Worm (Caenorhabditis elegans) whole organism, young adult: ENCODE measurements around the gene T28F3.11.
A peak's percentile ranks its signal among the peaks of the same experiment; 100 is the strongest.

ENCODE experiments used
- C17E4.6 ChIP-seq: fragments of 200-800 bp; sonication (Bioruptor generic); IDR thresholded peaks from 2 replicates; pipeline ENCODE4 v1.3.6; 2022; ENCODE audit warnings: missing genetic modification reagents, missing genetic modification characterization, missing compliant biosample characterization
- F10E7.11 ChIP-seq: sonication (generic microtip); optimal IDR thresholded peaks from 2 replicates; lab custom pipeline; 2017; ENCODE audit warnings: mild to moderate bottlenecking, missing genetic modification characterization, moderate library complexity, missing compliant biosample characterization
- F22D6.2 ChIP-seq: sonication (generic microtip); optimal IDR thresholded peaks from 2 replicates; lab custom pipeline; 2016; ENCODE audit warnings: mild to moderate bottlenecking, missing genetic modification characterization, missing compliant biosample characterization
- F23B12.7 ChIP-seq: sonication (generic microtip); optimal IDR thresholded peaks from 2 replicates; lab custom pipeline; 2017; ENCODE audit warnings: missing genetic modification characterization, mild to moderate bottlenecking, missing compliant biosample characterization, antibody characterized with exemption, moderate library complexity; ENCODE audit not compliant: insufficient read depth
- F39B2.1 ChIP-seq: fragments of 200-800 bp; sonication (Bioruptor generic); IDR thresholded peaks from 2 replicates; pipeline ENCODE4 v1.3.6; 2022; ENCODE audit warnings: missing genetic modification reagents, missing genetic modification characterization, missing compliant biosample characterization
- F52B5.7 ChIP-seq: sonication (generic microtip); optimal IDR thresholded peaks from 2 replicates; lab custom pipeline; 2016; ENCODE audit warnings: mild to moderate bottlenecking, missing genetic modification characterization, missing compliant biosample characterization
- K12H6.12 ChIP-seq: fragments of 200-800 bp; sonication (Bioruptor generic); optimal IDR thresholded peaks from 2 replicates; lab custom pipeline; 2018; ENCODE audit warnings: mild to moderate bottlenecking, missing genetic modification characterization, missing compliant biosample characterization
- T07F8.4 ChIP-seq: sonication (generic microtip); optimal IDR thresholded peaks from 2 replicates; lab custom pipeline; 2016; ENCODE audit warnings: mild to moderate bottlenecking, missing genetic modification characterization, moderate library complexity, missing compliant biosample characterization
- T26A5.8 ChIP-seq: sonication (generic microtip); optimal IDR thresholded peaks from 2 replicates; lab custom pipeline; 2016; ENCODE audit warnings: missing genetic modification characterization, missing compliant biosample characterization
- Y53F4B.3 ChIP-seq: fragments of 200-800 bp; sonication (Bioruptor generic); IDR thresholded peaks from 2 replicates; pipeline ENCODE4 v1.3.6; 2022; ENCODE audit warnings: missing genetic modification reagents, missing genetic modification characterization, missing compliant biosample characterization
- Y56A3A.18 ChIP-seq: fragments of 200-800 bp; sonication (Bioruptor generic); IDR thresholded peaks from 2 replicates; pipeline ENCODE4 v1.3.6; 2022; ENCODE audit warnings: missing genetic modification reagents, missing genetic modification characterization, missing compliant biosample characterization
- Y79H2A.3 ChIP-seq: fragments of 200-800 bp; sonication (Bioruptor generic); conservative IDR thresholded peaks from 2 replicates; pipeline ENCODE4 v1.3.6; 2022; ENCODE audit warnings: missing genetic modification reagents, missing genetic modification characterization, missing compliant biosample characterization
- ZK185.1 ChIP-seq: sonication (generic microtip); optimal IDR thresholded peaks from 2 replicates; lab custom pipeline; 2016; ENCODE audit warnings: mild to moderate bottlenecking, missing genetic modification characterization, missing compliant biosample characterization; ENCODE audit not compliant: poor library complexity, severe bottlenecking
- aptf-3 ChIP-seq: fragments of 200-800 bp; sonication (Bioruptor generic); IDR thresholded peaks from 2 replicates; pipeline ENCODE4 v1.3.6; 2022; ENCODE audit warnings: missing genetic modification characterization, missing compliant biosample characterization
- athp-1 ChIP-seq: sonication (generic microtip); optimal IDR thresholded peaks from 2 replicates; lab custom pipeline; 2017; ENCODE audit warnings: mild to moderate bottlenecking, missing genetic modification characterization, missing compliant biosample characterization
- attf-3 ChIP-seq: fragments of 200-800 bp; sonication (Bioruptor generic); conservative IDR thresholded peaks from 2 replicates; pipeline ENCODE4 v1.3.6; 2022; ENCODE audit warnings: missing genetic modification reagents, missing genetic modification characterization, missing compliant biosample characterization
- attf-6 ChIP-seq: fragments of 200-800 bp; sonication (Bioruptor generic); IDR thresholded peaks from 2 replicates; pipeline ENCODE4 v1.3.6; 2022; ENCODE audit warnings: missing genetic modification reagents, missing genetic modification characterization, missing compliant biosample characterization
- ccch-3 ChIP-seq: fragments of 200-800 bp; sonication (Bioruptor generic); optimal IDR thresholded peaks from 2 replicates; lab custom pipeline; 2018; ENCODE audit warnings: mild to moderate bottlenecking, missing genetic modification characterization, missing compliant biosample characterization
- cebp-2 ChIP-seq: fragments of 200-800 bp; sonication (Bioruptor generic); IDR thresholded peaks from 2 replicates; pipeline ENCODE4 v1.3.6; 2022; ENCODE audit warnings: missing genetic modification characterization, missing compliant biosample characterization
- ceh-100 ChIP-seq: fragments of 200-800 bp; sonication (Bioruptor generic); IDR thresholded peaks from 2 replicates; pipeline ENCODE4 v1.3.6; 2022; ENCODE audit warnings: missing genetic modification reagents, missing genetic modification characterization, missing compliant biosample characterization
- ceh-27 ChIP-seq: fragments of 200-800 bp; sonication (Bioruptor generic); optimal IDR thresholded peaks from 2 replicates; lab custom pipeline; 2018; ENCODE audit warnings: mild to moderate bottlenecking, missing genetic modification characterization, moderate library complexity, missing compliant biosample characterization
- ceh-40 ChIP-seq: fragments of 200-800 bp; sonication (Bioruptor generic); IDR thresholded peaks from 2 replicates; pipeline ENCODE4 v1.3.6; 2022; ENCODE audit warnings: missing genetic modification characterization, missing compliant biosample characterization
- ceh-58 ChIP-seq: fragments of 200-800 bp; sonication (Bioruptor generic); IDR thresholded peaks from 2 replicates; pipeline ENCODE4 v1.3.6; 2022; ENCODE audit warnings: missing genetic modification characterization, missing compliant biosample characterization
- ceh-91 ChIP-seq: fragments of 200-800 bp; sonication (Bioruptor generic); IDR thresholded peaks from 2 replicates; pipeline ENCODE4 v1.3.6; 2022; ENCODE audit warnings: missing genetic modification reagents, missing genetic modification characterization, missing compliant biosample characterization
- chd-7 ChIP-seq: sonication (generic microtip); optimal IDR thresholded peaks from 2 replicates; lab custom pipeline; 2016; ENCODE audit warnings: mild to moderate bottlenecking, missing genetic modification characterization, moderate library complexity, missing compliant biosample characterization
- dpff-1 ChIP-seq: sonication (generic microtip); optimal IDR thresholded peaks from 2 replicates; lab custom pipeline; 2017; ENCODE audit warnings: mild to moderate bottlenecking, missing genetic modification characterization, missing compliant biosample characterization
- egrh-3 ChIP-seq: fragments of 200-800 bp; sonication (Bioruptor generic); IDR thresholded peaks from 2 replicates; pipeline ENCODE4 v1.3.6; 2022; ENCODE audit warnings: missing genetic modification reagents, missing genetic modification characterization, missing compliant biosample characterization
- fkh-3 ChIP-seq: sonication (generic microtip); optimal IDR thresholded peaks from 2 replicates; lab custom pipeline; 2016; ENCODE audit warnings: mild to moderate bottlenecking, missing genetic modification characterization, missing compliant biosample characterization
- him-1 ChIP-seq: sonication (generic microtip); optimal IDR thresholded peaks from 2 replicates; lab custom pipeline; 2016; ENCODE audit warnings: missing genotype, missing genetic modification reagents, missing genetic modification characterization, missing compliant biosample characterization
- hlh-26 ChIP-seq: fragments of 200-800 bp; sonication (Bioruptor generic); conservative IDR thresholded peaks from 2 replicates; pipeline ENCODE4 v1.3.6; 2022; ENCODE audit warnings: missing genetic modification reagents, missing genetic modification characterization, missing compliant biosample characterization
- lag-1 ChIP-seq: fragments of 200-800 bp; sonication (Bioruptor generic); IDR thresholded peaks from 2 replicates; pipeline ENCODE4 v1.3.6; 2022; ENCODE audit warnings: missing genetic modification reagents, missing genetic modification characterization, missing compliant biosample characterization
- lin-26 ChIP-seq: fragments of 200-800 bp; sonication (Bioruptor generic); IDR thresholded peaks from 2 replicates; pipeline ENCODE4 v1.3.6; 2022; ENCODE audit warnings: missing genetic modification reagents, missing genetic modification characterization, missing compliant biosample characterization
- lin-35 ChIP-seq, 3 experiments: fragments of 150-350 bp in 2 of 3; sonication (generic microtip) in 1 of 3; optimal IDR thresholded peaks; 2 replicates each; lab custom pipeline; 2014 to 2018; ENCODE audit warnings: missing biosample characterization in 3 of 3, missing genetic modification characterization in 3 of 3, missing genetic modification reagents in 3 of 3
- lir-1 ChIP-seq: fragments of 200-800 bp; sonication (Bioruptor generic); conservative IDR thresholded peaks from 2 replicates; pipeline ENCODE4 v1.3.6; 2022; ENCODE audit warnings: missing genetic modification reagents, missing genetic modification characterization, missing compliant biosample characterization
- lsy-27 ChIP-seq: sonication (generic microtip); optimal IDR thresholded peaks from 2 replicates; lab custom pipeline; 2017; ENCODE audit warnings: missing genetic modification characterization, mild to moderate bottlenecking, missing compliant biosample characterization, antibody characterized with exemption, missing genotype, borderline replicate concordance; ENCODE audit not compliant: insufficient read depth
- madf-10 ChIP-seq: sonication (generic microtip); optimal IDR thresholded peaks from 2 replicates; lab custom pipeline; 2016; ENCODE audit warnings: mild to moderate bottlenecking, missing genetic modification characterization, missing compliant biosample characterization
- madf-3 ChIP-seq: fragments of 200-800 bp; sonication (Bioruptor generic); IDR thresholded peaks from 2 replicates; pipeline ENCODE4 v1.3.6; 2022; ENCODE audit warnings: missing genetic modification reagents, missing genetic modification characterization, missing compliant biosample characterization
- mxl-1 ChIP-seq: sonication (generic microtip); optimal IDR thresholded peaks from 2 replicates; lab custom pipeline; 2016; ENCODE audit warnings: missing genetic modification characterization, missing compliant biosample characterization
- nfyb-1 ChIP-seq: fragments of 200-800 bp; sonication (Bioruptor generic); IDR thresholded peaks from 2 replicates; pipeline ENCODE4 v1.3.6; 2022; ENCODE audit warnings: missing genetic modification reagents, missing genetic modification characterization, missing compliant biosample characterization
- pbrm-1 ChIP-seq: fragments of 200-800 bp; sonication (Bioruptor generic); IDR thresholded peaks from 2 replicates; pipeline ENCODE4 v1.3.6; 2022; ENCODE audit warnings: missing genetic modification reagents, missing genetic modification characterization, missing compliant biosample characterization
- pha-4 ChIP-seq: fragments of 150-350 bp; sonication (generic microtip); optimal IDR thresholded peaks from 2 replicates; lab custom pipeline; 2014; ENCODE audit warnings: missing biosample characterization, missing genetic modification reagents, missing genetic modification characterization
- sea-2 ChIP-seq: fragments of 200-800 bp; sonication (Bioruptor generic); IDR thresholded peaks from 2 replicates; pipeline ENCODE4 v1.3.6; 2022; ENCODE audit warnings: missing genetic modification characterization, missing compliant biosample characterization
- snpc-1.3 ChIP-seq: sonication (generic microtip); optimal IDR thresholded peaks from 2 replicates; lab custom pipeline; 2017; ENCODE audit warnings: missing genetic modification characterization, mild to moderate bottlenecking, missing compliant biosample characterization, antibody characterized with exemption, moderate library complexity, missing genotype, missing genetic modification reagents; ENCODE audit not compliant: insufficient read depth
- tbp1 ChIP-seq: fragments of 200-800 bp; sonication (Bioruptor generic); optimal IDR thresholded peaks from 2 replicates; lab custom pipeline; 2018; ENCODE audit warnings: mild to moderate bottlenecking, missing genetic modification characterization, missing compliant biosample characterization
- tbx-9 ChIP-seq: sonication (generic microtip); optimal IDR thresholded peaks from 2 replicates; lab custom pipeline; 2016; ENCODE audit warnings: borderline replicate concordance, missing genetic modification characterization, inconsistent platforms, missing compliant biosample characterization
- unc-62 ChIP-seq: fragments of 150-350 bp; optimal IDR thresholded peaks from 2 replicates; lab custom pipeline; 2014; ENCODE audit warnings: missing biosample characterization, missing genetic modification reagents, missing genetic modification characterization
- ztf-25 ChIP-seq: fragments of 200-800 bp; sonication (Bioruptor generic); IDR thresholded peaks from 2 replicates; pipeline ENCODE4 v1.3.6; 2022; ENCODE audit warnings: missing genetic modification reagents, missing genetic modification characterization, missing compliant biosample characterization
- ztf-28 ChIP-seq: fragments of 200-800 bp; sonication (Bioruptor generic); IDR thresholded peaks from 2 replicates; pipeline ENCODE4 v1.3.6; 2022; ENCODE audit warnings: missing genetic modification reagents, missing genetic modification characterization, missing compliant biosample characterization

The T28F3.11 gene

DNA sequence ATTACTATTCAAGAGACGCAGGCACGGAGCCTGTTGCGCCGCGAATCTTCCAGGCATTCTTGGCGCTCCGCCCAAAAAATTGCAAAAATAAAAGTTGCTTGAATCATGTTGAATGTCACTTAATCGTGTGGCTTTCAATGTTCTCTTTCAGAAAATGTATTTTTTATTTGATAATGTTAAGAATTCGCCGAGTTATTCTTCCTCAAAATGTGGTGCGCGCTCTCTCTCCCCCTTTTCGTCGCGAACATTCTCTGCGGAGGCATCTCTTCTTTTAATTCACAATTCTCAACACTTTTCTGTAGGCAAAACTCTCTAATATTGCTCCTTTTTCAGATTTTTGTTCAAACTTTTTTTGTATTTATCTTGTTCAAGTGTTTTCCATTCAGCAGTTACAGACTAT, 13.1 kb downstream of the T28F3.11 start (continued):
- TF ChIP-seq F10E7.11 (peak; percentile 81), aptf-3 (GFP tag; lab: Robert Waterston, UW) (peak; percentile 24; the same call in 1 of the 2 replicates), madf-10 (tag; lab: Kevin White, UChicago) (peak; percentile 91), T07F8.4 (tag; lab: Kevin White, UChicago) (no peak), Y79H2A.3 (GFP tag; lab: Robert Waterston, UW) (peak; percentile 92), unc-62 (GFP tag; lab: Kevin White, UChicago) (no peak), pha-4 (peak; percentile 97), chd-7 (tag; lab: Kevin White, UChicago) (peak; percentile 97), lag-1 (GFP tag; lab: Robert Waterston, UW) (no peak), ceh-27 (peak; percentile 96), mxl-1 (tag; lab: Kevin White, UChicago) (no peak), T26A5.8 (peak; percentile 5), him-1 (tag; lab: Kevin White, UChicago) (peak; percentile 23), ztf-25 (GFP tag; lab: Robert Waterston, UW) (0 out of 2 replicates have a peak, but pooled peaks have one; percentile 33), egrh-3 (GFP tag; lab: Robert Waterston, UW) (peak; percentile 88), pbrm-1 (GFP tag; lab: Robert Waterston, UW) (peak; percentile 98), C17E4.6 (peak; percentile 93), lir-1 (GFP tag; lab: Robert Waterston, UW) (peak; percentile 96), ceh-40 (GFP tag; lab: Robert Waterston, UW) (peak; percentile 71; the same call in 1 of the 2 replicates), sea-2 (GFP tag; lab: Robert Waterston, UW) (peak; percentile 73; the same call in 1 of the 2 replicates), lin-26 (GFP tag; lab: Robert Waterston, UW) (peak; percentile 68), fkh-3 (no peak), F52B5.7 (tag; lab: Kevin White, UChicago) (peak; percentile 93), tbx-9 (peak; percentile 35), athp-1 (tag; lab: Kevin White, UChicago) (peak; percentile 96), ccch-3 (GFP tag; lab: Kevin White, UChicago) (peak; percentile 76), ztf-28 (peak; percentile 92), hlh-26 (GFP tag; lab: Robert Waterston, UW) (no peak), Y53F4B.3 (GFP tag; lab: Robert Waterston, UW) (no peak), attf-6 (GFP tag; lab: Robert Waterston, UW) (peak; percentile 90), attf-3 (GFP tag; lab: Robert Waterston, UW) (peak; percentile 74), tbp1 (GFP tag; lab: Kevin White, UChicago) (peak; percentile 80), ceh-100 (GFP tag; lab: Robert Waterston, UW) (peak; percentile 81), lsy-27 (tag; lab: Kevin White, UChicago) (peak; percentile 1), cebp-2 (GFP tag; lab: Robert Waterston, UW) (0 out of 2 replicates have a peak, but pooled peaks have one; percentile 77), ZK185.1 (peak; percentile 79), Y56A3A.18 (GFP tag; lab: Robert Waterston, UW) (0 out of 2 replicates have a peak, but pooled peaks have one; percentile 38)
- TF ChIP-seq, all 124 proteins: peak for 97

- TF ChIP-seq madf-3 (GFP tag; lab: Robert Waterston, UW) (0 out of 2 replicates have a peak, but pooled peaks have one; percentile 1), F23B12.7 (tag; lab: Kevin White, UChicago) (no peak), sea-2 (GFP tag; lab: Robert Waterston, UW) (no peak), ceh-58 (GFP tag; lab: Robert Waterston, UW) (0 out of 2 replicates have a peak, but pooled peaks have one; percentile 22), ceh-91 (GFP tag; lab: Robert Waterston, UW) (no peak), cebp-2 (GFP tag; lab: Robert Waterston, UW) (no peak), F22D6.2 (tag; lab: Kevin White, UChicago) (no peak), F39B2.1 (GFP tag; lab: Robert Waterston, UW) (no peak), nfyb-1 (GFP tag; lab: Robert Waterston, UW) (peak; percentile 28; the same call in 1 of the 2 replicates), pbrm-1 (GFP tag; lab: Robert Waterston, UW) (no peak), snpc-1.3 (no peak), dpff-1 (tag; lab: Kevin White, UChicago) (no peak), K12H6.12 (tag; lab: Kevin White, UChicago) (no peak), lin-35 (GFP tag; optimal IDR thresholded peaks at IDR 0.05; lab: Kevin White, UChicago) (no peak)
Observed at ce11 chrIV:17277459-17278173, 13.9 kb downstream of the T28F3.11 start.
